Fruit fly (Drosophila melanogaster) whole organism, wandering third instar larva: ENCODE data around the gene sbr.
A peak's percentile ranks its signal among the peaks of the same experiment; 100 is the strongest.

Experiments
- Abd-B ChIP-seq: fragments of >200 bp; optimal IDR thresholded peaks from 2 replicates; lab custom pipeline; 2017; ENCODE audit warnings: missing biosample characterization, missing genetic modification characterization
- CG32264 ChIP-seq: fragments of 200-800 bp; sonication (Bioruptor generic); optimal IDR thresholded peaks from 2 replicates; lab custom pipeline; 2016; ENCODE audit warnings: missing biosample characterization, missing genetic modification characterization
- CrebA ChIP-seq: fragments of 200-800 bp; sonication (Bioruptor generic); optimal IDR thresholded peaks from 2 replicates; lab custom pipeline; 2016; ENCODE audit warnings: missing biosample characterization, mild to moderate bottlenecking, missing genetic modification characterization, borderline replicate concordance
- Dfd ChIP-seq: fragments of >200 bp; optimal IDR thresholded peaks from 2 replicates; lab custom pipeline; 2017; ENCODE audit warnings: missing biosample characterization, missing genetic modification characterization
- HLH106 ChIP-seq: fragments of 200-800 bp; optimal IDR thresholded peaks from 3 replicates; lab custom pipeline; 2019; ENCODE audit warnings: missing biosample characterization, mild to moderate bottlenecking, missing genetic modification characterization, moderate library complexity
- Hr78 ChIP-seq: fragments of >200 bp; optimal IDR thresholded peaks from 2 replicates; lab custom pipeline; 2017; ENCODE audit warnings: missing biosample characterization, missing genetic modification characterization
- Jra ChIP-seq: sonication (Bioruptor generic); optimal IDR thresholded peaks from 2 replicates; lab custom pipeline; 2016; ENCODE audit warnings: missing biosample characterization, missing genetic modification characterization
- Mio ChIP-seq: sonication (Bioruptor generic); optimal IDR thresholded peaks from 2 replicates; lab custom pipeline; 2016; ENCODE audit warnings: missing biosample characterization, missing genetic modification characterization
- Myc ChIP-seq: fragments of >200 bp; optimal IDR thresholded peaks from 2 replicates; lab custom pipeline; 2017
- N ChIP-seq: fragments of >200 bp; optimal IDR thresholded peaks from 2 replicates; lab custom pipeline; 2018; ENCODE audit warnings: missing biosample characterization, missing external identifiers, missing genetic modification characterization
- Rel ChIP-seq, 2 experiments: fragments of 200-800 bp; sonication (Bioruptor generic) in 1 of 2; optimal IDR thresholded peaks; 2 replicates in 1 of 2; 3 replicates in 1 of 2; lab custom pipeline; 2016 to 2019; ENCODE audit warnings: mild to moderate bottlenecking in 2 of 2, missing biosample characterization in 2 of 2, missing genetic modification characterization in 2 of 2, moderate library complexity in 1 of 2
- Sp1 ChIP-seq: fragments of 200-800 bp; sonication (Bioruptor generic); optimal IDR thresholded peaks from 3 replicates; lab custom pipeline; 2019; ENCODE audit warnings: missing biosample characterization, mild to moderate bottlenecking, missing genetic modification characterization, moderate library complexity
- br ChIP-seq: fragments of 200-800 bp; sonication (Bioruptor generic); optimal IDR thresholded peaks from 2 replicates; lab custom pipeline; 2016; ENCODE audit warnings: missing biosample characterization, missing genetic modification characterization
- brk ChIP-seq: fragments of 200-800 bp; sonication (Bioruptor generic); optimal IDR thresholded peaks from 2 replicates; lab custom pipeline; 2016; ENCODE audit warnings: missing biosample characterization, mild to moderate bottlenecking, missing genetic modification characterization
- dl ChIP-seq, 2 experiments: fragments of 175-275, 200-275 bp in 1 of 2; fragments of 200-275 bp in 1 of 2; sonication (Bioruptor generic); optimal IDR thresholded peaks; lab custom pipeline; 2018; ENCODE audit warnings: mild to moderate bottlenecking in 2 of 2, missing biosample characterization in 2 of 2, missing genetic modification characterization in 2 of 2, moderate library complexity in 2 of 2; ENCODE audit not compliant: partially characterized antibody in 2 of 2, insufficient read depth in 1 of 2
- dsf ChIP-seq: sonication (Bioruptor generic); optimal IDR thresholded peaks from 2 replicates; lab custom pipeline; 2016; ENCODE audit warnings: missing biosample characterization, missing genetic modification characterization, borderline replicate concordance
- lola ChIP-seq: fragments of >200 bp; optimal IDR thresholded peaks from 2 replicates; lab custom pipeline; 2017; ENCODE audit warnings: missing biosample characterization, missing genetic modification characterization
- psq ChIP-seq: fragments of 200-800 bp; sonication (Bioruptor generic); optimal IDR thresholded peaks from 3 replicates; lab custom pipeline; 2017; ENCODE audit warnings: missing biosample characterization, mild to moderate bottlenecking, missing genetic modification characterization, moderate library complexity
- rgr ChIP-seq: fragments of 200-800 bp; sonication (Bioruptor generic); optimal IDR thresholded peaks from 3 replicates; lab custom pipeline; 2016; ENCODE audit warnings: missing biosample characterization, mild to moderate bottlenecking, missing genetic modification characterization
- sage ChIP-seq: fragments of 200-800 bp; sonication (Bioruptor generic); optimal IDR thresholded peaks from 2 replicates; lab custom pipeline; 2016; ENCODE audit warnings: missing biosample characterization, mild to moderate bottlenecking, missing genetic modification characterization
- sv ChIP-seq: fragments of 200-800 bp; sonication (Bioruptor generic); optimal IDR thresholded peaks from 3 replicates; lab custom pipeline; 2016; ENCODE audit warnings: missing biosample characterization, missing genetic modification characterization
- tai ChIP-seq: sonication (Bioruptor generic); optimal IDR thresholded peaks from 2 replicates; lab custom pipeline; 2016; ENCODE audit warnings: missing biosample characterization, missing genetic modification characterization
- woc ChIP-seq: sonication (Bioruptor generic); optimal IDR thresholded peaks from 2 replicates; lab custom pipeline; 2016; ENCODE audit warnings: missing biosample characterization, mild to moderate bottlenecking, missing genetic modification characterization

Gene sbr

DNA sequence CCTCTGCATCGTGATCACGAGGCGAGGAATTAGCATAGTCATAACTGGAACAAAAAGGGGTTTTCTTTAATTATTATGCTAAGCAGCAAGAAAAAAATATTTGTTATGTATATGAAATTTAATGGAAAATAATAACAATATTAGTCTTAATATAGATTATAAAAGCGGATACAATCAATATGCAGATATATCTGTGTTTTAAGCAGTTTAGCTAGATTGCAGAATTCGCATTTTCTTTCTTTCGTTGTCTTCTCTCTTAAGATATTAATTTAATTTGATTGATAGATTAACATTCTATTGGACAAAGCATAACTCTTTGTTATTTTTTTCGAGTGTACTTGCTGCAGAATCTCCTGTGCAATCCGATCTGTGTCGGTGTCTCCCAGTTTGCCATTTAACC, 19.6 kb downstream of the sbr start:
- TF ChIP-seq psq (GFP tag; lab: Kevin White, UChicago) (peak; percentile 11), HLH106 (tag; lab: Kevin White, UChicago) (peak; percentile 22), Hr78 (no peak), Sp1 (GFP tag; lab: Kevin White, UChicago) (peak; percentile 18)

DNA sequence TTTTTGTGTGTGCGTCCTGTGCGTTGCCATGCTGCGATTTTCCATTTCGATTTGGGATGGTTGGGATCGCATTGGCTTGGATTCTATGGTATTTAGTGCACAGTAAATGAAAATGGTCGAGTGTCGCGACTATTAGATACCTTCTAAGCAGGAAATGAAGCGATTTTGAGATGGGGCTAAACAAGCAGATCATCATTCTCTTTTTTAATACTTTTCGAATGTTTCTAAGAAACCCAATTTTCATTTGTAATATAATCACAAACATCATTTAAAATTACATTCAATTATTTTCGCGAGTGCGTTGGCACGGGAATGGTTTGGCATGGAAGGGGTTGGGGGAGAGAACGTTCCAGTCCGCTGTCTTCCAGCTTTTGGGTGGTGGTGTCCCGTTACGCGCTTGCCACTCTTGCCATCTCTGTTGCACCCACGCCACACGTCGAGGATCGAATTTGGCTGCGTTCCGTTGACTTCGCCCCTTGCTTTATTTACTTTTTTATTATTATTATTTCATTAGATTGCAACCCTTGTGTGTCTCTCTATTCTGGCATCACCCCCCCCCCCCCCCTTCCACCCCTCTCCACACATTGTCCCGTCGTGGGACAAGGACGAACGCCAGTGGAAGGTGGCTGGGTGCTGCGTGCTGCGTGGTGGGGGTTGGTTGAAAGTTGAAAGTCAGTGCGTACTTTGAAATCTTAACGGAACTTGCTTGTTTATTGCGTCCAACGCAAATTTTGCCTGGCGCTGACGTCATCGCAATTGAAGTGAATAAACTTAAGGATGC, 21.4 kb downstream of the sbr start:
- TF ChIP-seq CrebA (GFP tag; lab: Kevin White, UChicago) (no peak), Dfd (GFP tag; lab: Kevin White, UChicago) (peak; percentile 40), dl (GFP tag; optimal IDR thresholded peaks at IDR 0.05; lab: Kevin White, UChicago; ENCODE audit: insufficient read depth in 1 of 2, partially characterized antibody in 2 of 2) (no peak), CG32264 (GFP tag; lab: Kevin White, UChicago) (no peak)

- TF ChIP-seq br (GFP tag; lab: Kevin White, UChicago) (no peak), Dfd (GFP tag; lab: Kevin White, UChicago) (peak; percentile 14)
- TF ChIP-seq, all 38 proteins: peak for 1
These were observed 22.6 kb downstream of the sbr start, which contains the start of gene Imp for dm6 chrX:10824227-10824702. Gene Imp, minus strand, starts transcription at chrX:10824277.

- TF ChIP-seq lola (GFP tag; lab: Kevin White, UChicago) (no peak), Abd-B (GFP tag; lab: Kevin White, UChicago) (no peak), sage (GFP tag; lab: Kevin White, UChicago) (no peak), Rel (GFP tag; optimal IDR thresholded peaks at IDR 0.05; lab: Kevin White, UChicago) (no peak), Rel (tag; optimal IDR thresholded peaks at IDR 0.05; lab: Kevin White, UChicago) (no peak), dsf (no peak), tai (GFP tag; lab: Kevin White, UChicago) (no peak), Jra (GFP tag; lab: Kevin White, UChicago) (no peak), psq (GFP tag; lab: Kevin White, UChicago) (no peak), dl (GFP tag; optimal IDR thresholded peaks at IDR 0.05; lab: Kevin White, UChicago; ENCODE audit: insufficient read depth in 1 of 2, partially characterized antibody in 2 of 2) (no peak), rgr (GFP tag; lab: Kevin White, UChicago) (no peak), Hr78 (no peak), Sp1 (GFP tag; lab: Kevin White, UChicago) (no peak)
- TF ChIP-seq, all 38 proteins: peak for 0
These were observed 23.5 kb downstream of the sbr start for dm6 chrX:10823441-10823818.

dm6 chrX:10822678-10823440, 24.0 kb downstream of the sbr start:
- TF ChIP-seq Mio (GFP tag; lab: Kevin White, UChicago) (no peak), sv (GFP tag; lab: Kevin White, UChicago) (peak; percentile 11)

DNA sequence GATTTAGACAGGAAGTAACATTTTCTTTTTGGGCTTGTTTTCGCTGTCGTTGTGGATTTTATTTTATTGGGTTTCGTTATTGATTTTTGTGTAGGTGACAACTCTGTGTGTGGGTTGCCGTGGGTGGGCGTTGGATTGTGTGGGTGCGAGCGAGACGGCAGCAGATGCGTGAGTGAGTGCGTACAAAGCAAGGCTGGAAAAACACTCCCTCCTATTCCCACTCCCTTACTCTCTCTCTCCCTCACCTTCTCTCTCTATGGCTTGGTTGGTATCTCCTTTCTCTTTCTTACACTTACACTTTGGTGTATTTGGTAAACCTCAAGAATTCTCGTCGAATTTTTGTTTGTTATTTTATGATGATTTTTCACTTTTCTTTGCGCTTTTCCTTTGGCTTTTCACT, 24.8 kb downstream of the sbr start:
- TF ChIP-seq Sp1 (GFP tag; lab: Kevin White, UChicago): no peak
- TF ChIP-seq brk: no peak
- no peak for TF ChIP-seq Hr78
- no peak for TF ChIP-seq dl (GFP tag; optimal IDR thresholded peaks at IDR 0.05; lab: Kevin White, UChicago; ENCODE audit: insufficient read depth in 1 of 2, partially characterized antibody in 2 of 2)
- no peak for TF ChIP-seq N
- no peak for TF ChIP-seq Dfd (GFP tag; lab: Kevin White, UChicago)
- TF ChIP-seq woc (GFP tag; lab: Kevin White, UChicago): no peak

- TF ChIP-seq N (no peak), dl (GFP tag; optimal IDR thresholded peaks at IDR 0.05; lab: Kevin White, UChicago; ENCODE audit: insufficient read depth in 1 of 2, partially characterized antibody in 2 of 2) (no peak), Myc (lab: Kevin White, UChicago) (no peak), tai (GFP tag; lab: Kevin White, UChicago) (no peak)
These were observed 26.2 kb downstream of the sbr start for dm6 chrX:10820741-10821140.
